Fruit fly (Drosophila melanogaster) whole organism, prepupa: ENCODE data around the gene CG10338.
A peak's percentile ranks its signal among the peaks of the same experiment; 100 is the strongest.

Experiments
- Blimp-1 ChIP-seq: fragments of 200-800 bp; sonication (Bioruptor generic); optimal IDR thresholded peaks from 3 replicates; lab custom pipeline; 2017; ENCODE audit warnings: missing biosample characterization, missing genetic modification characterization, mild to moderate bottlenecking, moderate library complexity, missing genetic modification reagents
- CG10631 ChIP-seq: fragments of 200-800 bp; sonication (Bioruptor generic); optimal IDR thresholded peaks from 2 replicates; lab custom pipeline; 2016; ENCODE audit warnings: missing biosample characterization, missing genetic modification characterization
- CG11294 ChIP-seq: fragments of 200-800 bp; sonication (Bioruptor generic); IDR thresholded peaks from 2 replicates; pipeline ENCODE4 v1.3.6; 2022; ENCODE audit warnings: missing biosample characterization, missing genetic modification characterization
- CG11762 ChIP-seq: fragments of 200-800 bp; sonication (Bioruptor generic); optimal IDR thresholded peaks from 3 replicates; lab custom pipeline; 2016; ENCODE audit warnings: missing biosample characterization, missing genetic modification characterization; ENCODE audit not compliant: insufficient read depth
- CG11902 ChIP-seq: fragments of 200-800 bp; sonication (Bioruptor generic); optimal IDR thresholded peaks from 3 replicates; lab custom pipeline; 2016; ENCODE audit warnings: missing biosample characterization, missing genetic modification characterization
- CG15336 ChIP-seq: fragments of 200-800 bp; sonication (Bioruptor generic); IDR thresholded peaks from 2 replicates; pipeline ENCODE4 v1.3.6; 2022; ENCODE audit warnings: missing biosample characterization, missing genetic modification characterization
- CG1621 ChIP-seq: fragments of 200-800 bp; sonication (Bioruptor generic); optimal IDR thresholded peaks from 3 replicates; lab custom pipeline; 2018; ENCODE audit warnings: missing biosample characterization, mild to moderate bottlenecking, missing genetic modification characterization
- CG16779 ChIP-seq: fragments of 200-800 bp; sonication (Bioruptor generic); optimal IDR thresholded peaks from 3 replicates; lab custom pipeline; 2017; ENCODE audit warnings: missing biosample characterization, mild to moderate bottlenecking, missing genetic modification characterization
- CG3032 ChIP-seq: fragments of 200-800 bp; optimal IDR thresholded peaks from 2 replicates; lab custom pipeline; 2019; ENCODE audit warnings: missing biosample characterization, mild to moderate bottlenecking, missing genetic modification characterization, moderate library complexity
- CG31627 ChIP-seq: fragments of 200-800 bp; sonication (Bioruptor generic); optimal IDR thresholded peaks from 3 replicates; lab custom pipeline; 2016; ENCODE audit warnings: missing biosample characterization, missing genetic modification characterization
- CG32006 ChIP-seq: fragments of 200-800 bp; sonication (Bioruptor generic); optimal IDR thresholded peaks from 3 replicates; lab custom pipeline; 2017; ENCODE audit warnings: missing biosample characterization, mild to moderate bottlenecking, missing genetic modification characterization
- CG3919 ChIP-seq: fragments of 200-800 bp; sonication (Bioruptor generic); optimal IDR thresholded peaks from 3 replicates; lab custom pipeline; 2016; ENCODE audit warnings: missing biosample characterization, missing genetic modification characterization
- CG4318 ChIP-seq: fragments of 200-800 bp; sonication (Bioruptor generic); optimal IDR thresholded peaks from 3 replicates; lab custom pipeline; 2017; ENCODE audit warnings: missing biosample characterization, mild to moderate bottlenecking, missing genetic modification characterization
- CG6163 ChIP-seq: fragments of 200-800 bp; sonication (Bioruptor generic); IDR thresholded peaks from 3 replicates; pipeline ENCODE4 v1.3.6; 2022; ENCODE audit warnings: missing biosample characterization, missing genetic modification characterization
- CG6276 ChIP-seq: fragments of 200-800 bp; sonication (Bioruptor generic); optimal IDR thresholded peaks from 2 replicates; lab custom pipeline; 2017; ENCODE audit warnings: missing biosample characterization, mild to moderate bottlenecking, missing genetic modification characterization
- CG6792 ChIP-seq: fragments of 200-800 bp; sonication (Bioruptor generic); optimal IDR thresholded peaks from 3 replicates; lab custom pipeline; 2016; ENCODE audit warnings: missing biosample characterization, missing genetic modification characterization
- CG6854 ChIP-seq: fragments of 200-800 bp; sonication (Bioruptor generic); optimal IDR thresholded peaks from 2 replicates; lab custom pipeline; 2017; ENCODE audit warnings: missing biosample characterization, mild to moderate bottlenecking, missing genetic modification characterization
- CG8119 ChIP-seq: fragments of 200-800 bp; sonication (Bioruptor generic); IDR thresholded peaks from 3 replicates; pipeline ENCODE4 v1.3.6; 2022; ENCODE audit warnings: missing biosample characterization, missing genetic modification characterization
- CG8319 ChIP-seq: fragments of 200-800 bp; sonication (Bioruptor generic); optimal IDR thresholded peaks from 3 replicates; lab custom pipeline; 2016; ENCODE audit warnings: missing biosample characterization, missing genetic modification characterization
- CG8632 ChIP-seq: fragments of 200-800 bp; sonication (Bioruptor generic); optimal IDR thresholded peaks from 3 replicates; lab custom pipeline; 2016; ENCODE audit warnings: missing biosample characterization, missing genetic modification characterization
- CG9139 ChIP-seq: fragments of 200-800 bp; sonication (Bioruptor generic); optimal IDR thresholded peaks from 3 replicates; lab custom pipeline; 2017; ENCODE audit warnings: missing biosample characterization, mild to moderate bottlenecking, missing genetic modification characterization
- Eip78C ChIP-seq: fragments of 200-800 bp; sonication (Bioruptor generic); peaks from one replicate; lab custom pipeline; 2016; ENCODE audit warnings: missing biosample characterization, missing genetic modification characterization
- Eip93F ChIP-seq: fragments of 200-800 bp; sonication (Bioruptor generic); optimal IDR thresholded peaks from 2 replicates; lab custom pipeline; 2016; ENCODE audit warnings: missing biosample characterization, mild to moderate bottlenecking, missing genetic modification characterization
- Ets21C ChIP-seq: fragments of 200-800 bp; sonication (Bioruptor generic); optimal IDR thresholded peaks from 3 replicates; lab custom pipeline; 2016; ENCODE audit warnings: missing biosample characterization, missing genetic modification characterization
- Gug ChIP-seq: fragments of 200-800 bp; sonication (Bioruptor generic); IDR thresholded peaks from 2 replicates; pipeline ENCODE4 v1.3.6; 2022; ENCODE audit warnings: missing biosample characterization, missing genetic modification characterization
- Hr39 ChIP-seq: fragments of 200-800 bp; sonication (Bioruptor generic); optimal IDR thresholded peaks from 2 replicates; lab custom pipeline; 2016; ENCODE audit warnings: missing biosample characterization, missing genetic modification characterization
- Hr4 ChIP-seq: fragments of 200-800 bp; sonication (Bioruptor generic); optimal IDR thresholded peaks from 3 replicates; lab custom pipeline; 2016; ENCODE audit warnings: missing biosample characterization, missing genetic modification characterization
- Lpt ChIP-seq: fragments of 200-800 bp; sonication (Bioruptor generic); optimal IDR thresholded peaks from 3 replicates; lab custom pipeline; 2016; ENCODE audit warnings: missing biosample characterization, missing genetic modification characterization
- OdsH ChIP-seq: fragments of 200-800 bp; sonication (Bioruptor generic); optimal IDR thresholded peaks from 3 replicates; lab custom pipeline; 2016; ENCODE audit warnings: missing biosample characterization, missing genetic modification characterization
- Smox ChIP-seq: fragments of 200-800 bp; sonication (Bioruptor generic); optimal IDR thresholded peaks from 3 replicates; lab custom pipeline; 2016; ENCODE audit warnings: missing biosample characterization, missing genetic modification characterization
- Sox14 ChIP-seq: fragments of 200-800 bp; sonication (Bioruptor generic); optimal IDR thresholded peaks from 3 replicates; lab custom pipeline; 2016; ENCODE audit warnings: missing biosample characterization, missing genetic modification characterization
- Sox15 ChIP-seq: fragments of 200-800 bp; sonication (Bioruptor generic); optimal IDR thresholded peaks from 3 replicates; lab custom pipeline; 2016; ENCODE audit warnings: missing biosample characterization, missing genetic modification characterization
- achi ChIP-seq: fragments of 200-800 bp; sonication (Bioruptor generic); optimal IDR thresholded peaks from 3 replicates; lab custom pipeline; 2016; ENCODE audit warnings: missing biosample characterization, missing genetic modification characterization
- cyc ChIP-seq: fragments of 200-800 bp; sonication (Bioruptor generic); optimal IDR thresholded peaks from 3 replicates; lab custom pipeline; 2016; ENCODE audit warnings: missing biosample characterization, missing genetic modification characterization
- dac ChIP-seq: fragments of 200-800 bp; sonication (Bioruptor generic); optimal IDR thresholded peaks from 2 replicates; lab custom pipeline; 2017; ENCODE audit warnings: missing biosample characterization, mild to moderate bottlenecking, missing genetic modification characterization
- dsx ChIP-seq: fragments of 200-800 bp; optimal IDR thresholded peaks from 3 replicates; lab custom pipeline; 2019; ENCODE audit warnings: missing biosample characterization, mild to moderate bottlenecking, missing genetic modification characterization, moderate library complexity; ENCODE audit not compliant: poor library complexity, severe bottlenecking
- esn ChIP-seq: fragments of 200-800 bp; sonication (Bioruptor generic); optimal IDR thresholded peaks from 2 replicates; lab custom pipeline; 2016; ENCODE audit warnings: missing biosample characterization, mild to moderate bottlenecking, missing genetic modification characterization, moderate library complexity
- fd59A ChIP-seq: fragments of 200-800 bp; sonication (Bioruptor generic); optimal IDR thresholded peaks from 2 replicates; lab custom pipeline; 2017; ENCODE audit warnings: missing biosample characterization, mild to moderate bottlenecking, missing genetic modification characterization, missing genetic modification reagents
- fd85E ChIP-seq: fragments of 200-800 bp; sonication (Bioruptor generic); optimal IDR thresholded peaks from 3 replicates; lab custom pipeline; 2016; ENCODE audit warnings: missing biosample characterization, missing genetic modification characterization
- fkh ChIP-seq: fragments of 200-800 bp; sonication (Bioruptor generic); optimal IDR thresholded peaks from 3 replicates; lab custom pipeline; 2017; ENCODE audit warnings: missing biosample characterization, mild to moderate bottlenecking, missing genetic modification characterization, moderate library complexity
- lz ChIP-seq: fragments of 200-800 bp; sonication (Bioruptor generic); optimal IDR thresholded peaks from 3 replicates; lab custom pipeline; 2016; ENCODE audit warnings: missing biosample characterization, missing genetic modification characterization
- net ChIP-seq: fragments of 200-800 bp; sonication (Bioruptor generic); optimal IDR thresholded peaks from 3 replicates; lab custom pipeline; 2016; ENCODE audit warnings: missing biosample characterization, missing genetic modification characterization
- pdm3 ChIP-seq: fragments of 200-800 bp; sonication (Bioruptor generic); optimal IDR thresholded peaks from 3 replicates; lab custom pipeline; 2016; ENCODE audit warnings: missing biosample characterization, missing genetic modification characterization
- salr ChIP-seq, 2 experiments: fragments of 200-800 bp; sonication (Bioruptor generic); optimal IDR thresholded peaks; 3 replicates each; lab custom pipeline; 2016 to 2018; ENCODE audit warnings: missing biosample characterization in 2 of 2, missing genetic modification characterization in 2 of 2, mild to moderate bottlenecking in 1 of 2
- ss ChIP-seq, 2 experiments: fragments of 200-800 bp; sonication (Bioruptor generic); optimal IDR thresholded peaks; 2 replicates in 1 of 2; 3 replicates in 1 of 2; lab custom pipeline; 2017 to 2018; ENCODE audit warnings: mild to moderate bottlenecking in 2 of 2, missing biosample characterization in 2 of 2, missing genetic modification characterization in 2 of 2, moderate library complexity in 1 of 2
- svp ChIP-seq: fragments of 200-800 bp; sonication (Bioruptor generic); peaks from one replicate; lab custom pipeline; 2016; ENCODE audit warnings: missing biosample characterization, missing genetic modification characterization
- topi ChIP-seq: fragments of 200-800 bp; sonication (Bioruptor generic); optimal IDR thresholded peaks from 3 replicates; lab custom pipeline; 2016; ENCODE audit warnings: missing biosample characterization, missing genetic modification characterization
- vri ChIP-seq: fragments of 200-800 bp; sonication (Bioruptor generic); optimal IDR thresholded peaks from 3 replicates; lab custom pipeline; 2016; ENCODE audit warnings: missing biosample characterization, mild to moderate bottlenecking, missing genetic modification characterization

The CG10338 gene

DNA sequence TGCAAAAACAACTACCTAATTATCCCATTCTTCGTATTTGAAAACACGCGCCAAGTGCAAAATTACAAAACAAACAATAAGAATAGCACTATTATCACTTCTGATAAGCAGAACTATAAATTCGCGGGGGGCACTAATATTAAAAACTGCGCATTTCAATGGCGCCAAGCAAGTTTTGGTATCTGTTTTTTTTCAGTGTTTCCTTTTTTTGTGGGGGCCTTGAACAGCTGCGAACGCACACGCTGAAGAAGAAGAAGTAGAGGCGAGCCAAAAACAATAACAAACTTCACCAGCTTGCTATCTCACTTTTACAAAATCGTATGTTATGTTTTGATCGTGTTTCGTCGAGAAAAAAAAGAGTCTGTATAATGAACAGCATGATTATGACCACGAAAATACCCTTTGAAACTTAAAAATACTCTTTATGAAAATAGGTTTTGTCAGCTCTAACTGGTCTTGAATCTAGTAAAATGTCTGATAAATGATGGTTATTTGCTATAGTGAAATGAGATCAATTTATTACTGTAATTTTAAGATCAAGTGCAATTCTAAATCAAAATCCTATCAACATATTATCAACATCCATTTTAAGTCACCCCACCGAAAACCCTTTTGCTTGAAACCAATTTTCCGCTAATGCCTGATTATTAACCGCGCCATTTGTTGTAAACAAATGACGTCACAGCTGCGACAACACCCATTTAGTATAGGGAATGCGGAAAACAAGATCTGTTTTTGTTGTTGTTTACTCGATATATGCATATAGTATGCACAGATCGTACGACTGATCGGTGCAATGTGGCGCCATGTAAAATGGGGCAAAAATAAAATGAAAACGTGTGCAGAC is 1.4 kb upstream of the CG10338 start (continued):
- TF ChIP-seq CG16779 (tag; lab: Kevin White, UChicago) = no peak
- TF ChIP-seq CG11294 (GFP tag; lab: Robert Waterston, UW) = no peak
- peak; percentile 56; the same call in 1 of the 2 replicates for TF ChIP-seq CG15336 (GFP tag; lab: Robert Waterston, UW)
- peak; percentile 82 for TF ChIP-seq CG6163 (GFP tag; lab: Robert Waterston, UW)
- no peak for TF ChIP-seq CG1621
- no peak for TF ChIP-seq CG4318 (GFP tag; lab: Kevin White, UChicago)
- no peak for TF ChIP-seq CG3032 (tag; lab: Kevin White, UChicago)
- no peak for TF ChIP-seq Blimp-1 (GFP tag; lab: Kevin White, UChicago)
- peak; percentile 31 for TF ChIP-seq CG6854 (GFP tag; lab: Kevin White, UChicago)

DNA sequence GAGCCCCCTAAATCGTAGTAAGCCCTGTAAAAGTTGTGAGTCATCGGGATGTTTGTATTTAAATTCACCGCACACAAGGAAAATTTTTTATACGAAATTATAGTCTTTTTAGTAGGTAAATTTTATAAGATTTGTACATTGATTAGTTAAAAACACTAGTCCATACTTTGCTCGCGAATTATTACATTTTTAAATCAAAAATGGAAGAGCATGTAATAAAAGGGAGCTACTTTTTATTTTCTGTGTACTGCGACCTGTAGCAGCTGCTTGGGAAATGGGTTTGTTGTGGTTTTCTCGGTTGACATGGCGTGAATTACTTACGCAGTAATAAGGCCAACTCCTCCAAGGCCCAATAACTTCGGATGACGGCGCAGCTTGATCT is 749 bp upstream of the CG10338 start:
- TF ChIP-seq svp (GFP tag; lab: Kevin White, UChicago) (no peak), salr (GFP tag; optimal IDR thresholded peaks at IDR 0.05; lab: Kevin White, UChicago) (peak in 1 of 2 experiments; percentile 28), fd85E (GFP tag; lab: Kevin White, UChicago) (no peak), CG3919 (GFP tag; lab: Kevin White, UChicago) (peak; percentile 43), Gug (GFP tag; lab: Robert Waterston, UW) (0 out of 2 replicates have a peak, but pooled peaks have one; percentile 26), Eip93F (GFP tag; lab: Kevin White, UChicago) (no peak), CG31627 (GFP tag; lab: Kevin White, UChicago) (peak; percentile 39), CG8632 (GFP tag; lab: Kevin White, UChicago) (peak; percentile 55), topi (GFP tag; lab: Kevin White, UChicago) (peak; percentile 23), Lpt (GFP tag; lab: Kevin White, UChicago) (peak; percentile 13), dsx (GFP tag; lab: Kevin White, UChicago) (no peak), OdsH (GFP tag; lab: Kevin White, UChicago) (peak; percentile 66), Ets21C (GFP tag; lab: Kevin White, UChicago) (no peak), CG11762 (peak; percentile 9), CG6792 (GFP tag; lab: Kevin White, UChicago) (peak; percentile 56), CG6854 (GFP tag; lab: Kevin White, UChicago) (no peak), Eip78C (GFP tag; lab: Kevin White, UChicago) (peak; percentile 83), CG32006 (GFP tag; lab: Kevin White, UChicago) (peak; percentile 66), fkh (GFP tag; lab: Kevin White, UChicago) (no peak), fd59A (GFP tag; lab: Kevin White, UChicago) (no peak), Smox (GFP tag; lab: Kevin White, UChicago) (peak; percentile 39), CG8319 (GFP tag; lab: Kevin White, UChicago) (no peak), esn (GFP tag; lab: Kevin White, UChicago) (peak; percentile 54), CG11902 (GFP tag; lab: Kevin White, UChicago) (peak; percentile 11), achi (GFP tag; lab: Kevin White, UChicago) (peak; percentile 48), ss (GFP tag; optimal IDR thresholded peaks at IDR 0.05; lab: Kevin White, UChicago) (no peak), Hr39 (GFP tag; lab: Kevin White, UChicago) (peak; percentile 44), CG4318 (GFP tag; lab: Kevin White, UChicago) (peak; percentile 24), CG3032 (tag; lab: Kevin White, UChicago) (peak; percentile 7), net (GFP tag; lab: Kevin White, UChicago) (peak; percentile 43), CG1621 (no peak), Sox15 (GFP tag; lab: Kevin White, UChicago) (no peak), Sox14 (GFP tag; lab: Kevin White, UChicago) (peak; percentile 51), CG10631 (GFP tag; lab: Kevin White, UChicago) (peak; percentile 53), vri (GFP tag; lab: Kevin White, UChicago) (no peak), Hr4 (GFP tag; lab: Kevin White, UChicago) (peak; percentile 65), lz (GFP tag; lab: Kevin White, UChicago) (peak; percentile 46), CG6276 (no peak), CG9139 (GFP tag; lab: Kevin White, UChicago) (no peak), cyc (GFP tag; lab: Kevin White, UChicago) (peak; percentile 29), CG8119 (GFP tag; lab: Robert Waterston, UW) (peak; percentile 77), pdm3 (GFP tag; lab: Kevin White, UChicago) (peak; percentile 63), CG6163 (GFP tag; lab: Robert Waterston, UW) (peak; percentile 84), dac (GFP tag; lab: Kevin White, UChicago) (no peak)
